Worm (Caenorhabditis elegans) whole organism, L2 larva: ENCODE results near the gene sqv-6.
A peak's percentile ranks its signal among the peaks of the same experiment; 100 is the strongest.

Source experiments
- F13H6.1 ChIP-seq: sonication (generic microtip); optimal IDR thresholded peaks from 2 replicates; lab custom pipeline; 2016; ENCODE audit warnings: missing genetic modification characterization, missing compliant biosample characterization
- R02D3.7 ChIP-seq: fragments of 150-350 bp; optimal IDR thresholded peaks from 2 replicates; lab custom pipeline; 2014; ENCODE audit warnings: missing biosample characterization, missing genetic modification characterization
- Y55F3AM.14 ChIP-seq: fragments of 200-800 bp; sonication (Bioruptor generic); optimal IDR thresholded peaks from 2 replicates; lab custom pipeline; 2018; ENCODE audit warnings: mild to moderate bottlenecking, missing genetic modification characterization, missing compliant biosample characterization
- ZK546.5 ChIP-seq: sonication (generic microtip); optimal IDR thresholded peaks from 2 replicates; lab custom pipeline; 2017; ENCODE audit warnings: missing biosample characterization, missing genetic modification characterization
- alr-1 ChIP-seq: fragments of 150-350 bp; optimal IDR thresholded peaks from 2 replicates; lab custom pipeline; 2014; ENCODE audit warnings: missing biosample characterization, missing genetic modification characterization
- aly-2 ChIP-seq: fragments of 150-350 bp; optimal IDR thresholded peaks from 2 replicates; lab custom pipeline; 2014; ENCODE audit warnings: missing biosample characterization, missing genetic modification characterization
- ama-1 ChIP-seq: fragments of 150-350 bp; optimal IDR thresholded peaks from 2 replicates; lab custom pipeline; 2018; ENCODE audit warnings: inconsistent platforms
- blmp-1 ChIP-seq: sonication (generic microtip); optimal IDR thresholded peaks from 2 replicates; lab custom pipeline; 2017; ENCODE audit warnings: missing genetic modification characterization, mild to moderate bottlenecking, missing compliant biosample characterization, antibody characterized with exemption, moderate library complexity; ENCODE audit not compliant: insufficient read depth
- ceh-16 ChIP-seq: fragments of 150-350 bp; optimal IDR thresholded peaks from 2 replicates; lab custom pipeline; 2014; ENCODE audit warnings: missing biosample characterization, missing genetic modification characterization
- ceh-82 ChIP-seq: fragments of 150-350 bp; optimal IDR thresholded peaks from 2 replicates; lab custom pipeline; 2014; ENCODE audit warnings: missing biosample characterization, missing genetic modification characterization
- crh-2 ChIP-seq: sonication (generic microtip); optimal IDR thresholded peaks from 2 replicates; lab custom pipeline; 2017; ENCODE audit warnings: missing biosample characterization, missing genetic modification characterization
- egl-27 ChIP-seq: sonication (generic microtip); optimal IDR thresholded peaks from 3 replicates; lab custom pipeline; 2017; ENCODE audit warnings: missing biosample characterization, missing genetic modification reagents, missing genetic modification characterization
- elt-1 ChIP-seq: fragments of 150-350 bp; optimal IDR thresholded peaks from 2 replicates; lab custom pipeline; 2014; ENCODE audit warnings: missing biosample characterization, missing genetic modification characterization
- fos-1 ChIP-seq: fragments of 150-350 bp; optimal IDR thresholded peaks from 2 replicates; lab custom pipeline; 2014; ENCODE audit warnings: missing biosample characterization, missing genetic modification characterization
- gmeb-1 ChIP-seq: fragments of 150-350 bp; optimal IDR thresholded peaks from 2 replicates; lab custom pipeline; 2014; ENCODE audit warnings: missing biosample characterization, missing genetic modification characterization
- lin-11 ChIP-seq: fragments of 150-350 bp; sonication (generic microtip); optimal IDR thresholded peaks from 2 replicates; lab custom pipeline; 2014; ENCODE audit warnings: missing biosample characterization, missing genetic modification characterization, inconsistent platforms, mixed read lengths
- lin-13 ChIP-seq: fragments of 150-350 bp; optimal IDR thresholded peaks from 2 replicates; lab custom pipeline; 2014; ENCODE audit warnings: missing biosample characterization, missing genetic modification reagents, missing genetic modification characterization
- lsy-2 ChIP-seq, 2 experiments: fragments of 150-350 bp in 1 of 2; sonication (generic microtip) in 1 of 2; optimal IDR thresholded peaks; 2 replicates each; lab custom pipeline; 2014 to 2017; ENCODE audit warnings: missing biosample characterization in 2 of 2, missing genetic modification characterization in 2 of 2
- mab-5 ChIP-seq: fragments of 150-350 bp; optimal IDR thresholded peaks from 2 replicates; lab custom pipeline; 2014; ENCODE audit warnings: missing biosample characterization, missing genetic modification characterization
- mbf-1 ChIP-seq: sonication (generic microtip); optimal IDR thresholded peaks from 2 replicates; lab custom pipeline; 2017; ENCODE audit warnings: missing biosample characterization, missing genetic modification characterization
- mdl-1 ChIP-seq, 2 experiments: fragments of 150-350 bp in 1 of 2; sonication (generic microtip) in 1 of 2; optimal IDR thresholded peaks; 2 replicates each; lab custom pipeline; 2017; ENCODE audit warnings: missing biosample characterization in 2 of 2, missing genetic modification characterization in 2 of 2
- nhr-11 ChIP-seq: fragments of 150-350 bp; optimal IDR thresholded peaks from 2 replicates; lab custom pipeline; 2014; ENCODE audit warnings: missing biosample characterization, missing genetic modification characterization
- nhr-12 ChIP-seq: fragments of 150-350 bp; optimal IDR thresholded peaks from 2 replicates; lab custom pipeline; 2014; ENCODE audit warnings: missing biosample characterization, missing genetic modification characterization
- nhr-129 ChIP-seq: fragments of 150-350 bp; optimal IDR thresholded peaks from 2 replicates; lab custom pipeline; 2014; ENCODE audit warnings: missing biosample characterization, missing genetic modification characterization
- nhr-21 ChIP-seq: fragments of 150-350 bp; optimal IDR thresholded peaks from 2 replicates; lab custom pipeline; 2014; ENCODE audit warnings: missing biosample characterization, missing genetic modification characterization
- nhr-23 ChIP-seq: fragments of 150-350 bp; optimal IDR thresholded peaks from 2 replicates; lab custom pipeline; 2014; ENCODE audit warnings: missing biosample characterization, missing genetic modification reagents, missing genetic modification characterization
- nhr-237 ChIP-seq: fragments of 150-350 bp; optimal IDR thresholded peaks from 2 replicates; lab custom pipeline; 2014; ENCODE audit warnings: missing biosample characterization, missing genetic modification characterization
- nhr-25 ChIP-seq: fragments of 150-350 bp; sonication (generic microtip); optimal IDR thresholded peaks from 3 replicates; lab custom pipeline; 2014; ENCODE audit warnings: missing biosample characterization, missing genetic modification characterization
- nhr-77 ChIP-seq: fragments of 150-350 bp; optimal IDR thresholded peaks from 2 replicates; lab custom pipeline; 2014; ENCODE audit warnings: missing biosample characterization, missing genetic modification characterization
- peb-1 ChIP-seq: fragments of 150-350 bp; optimal IDR thresholded peaks from 2 replicates; lab custom pipeline; 2014; ENCODE audit warnings: missing biosample characterization, missing genetic modification characterization
- sem-4 ChIP-seq: fragments of 150-350 bp; optimal IDR thresholded peaks from 2 replicates; lab custom pipeline; 2014; ENCODE audit warnings: missing biosample characterization, missing genetic modification reagents, missing genetic modification characterization
- skn-1 ChIP-seq: sonication (generic microtip); optimal IDR thresholded peaks from 2 replicates; lab custom pipeline; 2017; ENCODE audit warnings: missing biosample characterization, missing genetic modification characterization
- sma-3 ChIP-seq: sonication (generic microtip); optimal IDR thresholded peaks from 2 replicates; lab custom pipeline; 2016; ENCODE audit warnings: missing genetic modification reagents, missing genetic modification characterization, missing compliant biosample characterization
- sma-9 ChIP-seq, 2 experiments: fragments of 150-350 bp in 1 of 2; sonication (generic microtip) in 1 of 2; optimal IDR thresholded peaks; 2 replicates each; lab custom pipeline; 2014 to 2016; ENCODE audit warnings: missing genetic modification characterization in 2 of 2, mild to moderate bottlenecking in 1 of 2, missing biosample characterization in 1 of 2, missing compliant biosample characterization in 1 of 2, missing genetic modification reagents in 1 of 2, moderate library complexity in 1 of 2
- snpc-4 ChIP-seq: fragments of 150-350 bp; optimal IDR thresholded peaks from 2 replicates; lab custom pipeline; 2014; ENCODE audit warnings: missing biosample characterization, missing genetic modification characterization
- unc-62 ChIP-seq: fragments of 150-350 bp; optimal IDR thresholded peaks from 2 replicates; lab custom pipeline; 2014; ENCODE audit warnings: missing biosample characterization, missing genetic modification reagents, missing genetic modification characterization
- zag-1 ChIP-seq: fragments of 150-350 bp; optimal IDR thresholded peaks from 2 replicates; lab custom pipeline; 2014; ENCODE audit warnings: missing biosample characterization, missing genetic modification characterization

sqv-6 gene

DNA sequence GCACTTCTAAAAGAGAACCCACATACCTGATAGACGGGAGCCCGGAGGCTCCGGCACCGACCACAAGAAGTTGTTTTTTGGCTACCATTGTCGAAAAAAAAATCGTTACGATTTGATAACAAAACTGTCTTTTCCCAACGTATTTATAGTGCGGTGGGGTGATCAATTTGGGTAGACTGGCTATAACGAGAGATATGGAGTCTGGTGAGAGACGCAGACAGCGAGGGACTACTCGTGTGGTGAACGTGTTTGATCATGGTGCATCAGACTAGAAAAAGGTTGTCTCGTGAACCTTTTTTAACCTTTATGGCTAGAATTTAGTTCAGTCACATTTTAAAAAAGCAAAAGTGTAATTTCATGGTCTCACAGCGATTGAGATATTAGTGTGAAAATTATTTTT, 61.1 kb downstream of the sqv-6 start, which contains the start of gene fmo-5:
TSS of gene fmo-5 (minus strand) at position 206 of the 400 bp plus-strand sequence.
- TF ChIP-seq ZK546.5 (tag; lab: Kevin White, UChicago): no peak
- no peak for TF ChIP-seq nhr-12
- peak; percentile 62 for TF ChIP-seq nhr-25 (tag; lab: Kevin White, UChicago)
- no peak for TF ChIP-seq alr-1
- no peak for TF ChIP-seq lsy-2 (tag; optimal IDR thresholded peaks at IDR 0.05; lab: Kevin White, UChicago)
- no peak for TF ChIP-seq egl-27 (tag; lab: Kevin White, UChicago)
- TF ChIP-seq lin-11 (tag; lab: Kevin White, UChicago): no peak
- peak; percentile 38 to 56 for TF ChIP-seq mdl-1 (tag; optimal IDR thresholded peaks at IDR 0.05; lab: Kevin White, UChicago)
- no peak for TF ChIP-seq lin-13 (GFP tag; lab: Kevin White, UChicago)
- TF ChIP-seq peb-1 (tag; lab: Kevin White, UChicago): no peak
- peak; percentile 62 for TF ChIP-seq gmeb-1
- no peak for TF ChIP-seq ama-1 (lab: Kevin White, UChicago)
- peak; percentile 27 for TF ChIP-seq nhr-129
- TF ChIP-seq snpc-4 (tag; lab: Kevin White, UChicago): no peak
- peak; percentile 40 for TF ChIP-seq sma-3 (GFP tag; lab: Kevin White, UChicago)
- no peak for TF ChIP-seq mbf-1 (tag; lab: Kevin White, UChicago)
- TF ChIP-seq Y55F3AM.14 (GFP tag; lab: Kevin White, UChicago): no peak
- TF ChIP-seq mab-5 (tag; lab: Kevin White, UChicago): no peak
- no peak for TF ChIP-seq R02D3.7 (tag; lab: Kevin White, UChicago)
- TF ChIP-seq skn-1 (tag; lab: Kevin White, UChicago): no peak
- TF ChIP-seq elt-1 (tag; lab: Kevin White, UChicago): no peak
- peak; percentile 57 for TF ChIP-seq nhr-21 (tag; lab: Kevin White, UChicago)
- TF ChIP-seq fos-1 (tag; lab: Kevin White, UChicago): peak; percentile 12
- no peak for TF ChIP-seq nhr-23 (tag; lab: Kevin White, UChicago)
- TF ChIP-seq sma-9 (GFP tag; optimal IDR thresholded peaks at IDR 0.05; lab: Kevin White, UChicago): peak; percentile 69
- no peak for TF ChIP-seq sma-9 (tag; optimal IDR thresholded peaks at IDR 0.05; lab: Kevin White, UChicago)
- no peak for TF ChIP-seq aly-2 (tag; lab: Kevin White, UChicago)
- no peak for TF ChIP-seq nhr-11 (tag; lab: Kevin White, UChicago)
- TF ChIP-seq zag-1: no peak
- no peak for TF ChIP-seq nhr-237
- no peak for TF ChIP-seq blmp-1 (tag; lab: Kevin White, UChicago)
- TF ChIP-seq ceh-16 (tag; lab: Kevin White, UChicago): no peak
- TF ChIP-seq sem-4 (tag; lab: Kevin White, UChicago): no peak
- TF ChIP-seq F13H6.1: peak; percentile 30
- TF ChIP-seq ceh-82 (tag; lab: Kevin White, UChicago): no peak
- peak; percentile 71 for TF ChIP-seq crh-2
- no peak for TF ChIP-seq unc-62 (GFP tag; lab: Kevin White, UChicago)
- TF ChIP-seq nhr-77 (tag; lab: Kevin White, UChicago): no peak
